Worm (Caenorhabditis elegans) whole organism, early embryonic: ENCODE results near the gene clec-187.

Experiments
- B0310.2 ChIP-seq: sonication (generic microtip); optimal IDR thresholded peaks from 2 replicates; lab custom pipeline; 2016; ENCODE audit warnings: mild to moderate bottlenecking, missing genetic modification characterization, missing compliant biosample characterization
- aly-1 ChIP-seq: sonication (generic microtip); optimal IDR thresholded peaks from 2 replicates; lab custom pipeline; 2016; ENCODE audit warnings: missing genetic modification characterization, missing compliant biosample characterization
- ama-1 ChIP-seq: fragments of 150-350 bp; optimal IDR thresholded peaks from 2 replicates; lab custom pipeline; 2014
- ceh-13 ChIP-seq: fragments of 200-800 bp; sonication (Bioruptor generic); optimal IDR thresholded peaks from 2 replicates; lab custom pipeline; 2018; ENCODE audit warnings: mild to moderate bottlenecking, missing genetic modification characterization, missing compliant biosample characterization
- flt-1 ChIP-seq: fragments of 200-800 bp; sonication (Bioruptor generic); IDR thresholded peaks from 2 replicates; pipeline ENCODE4 v1.3.6; 2022; ENCODE audit warnings: missing genetic modification characterization, missing compliant biosample characterization
- scrt-1 ChIP-seq: fragments of 200-800 bp; sonication (Bioruptor generic); IDR thresholded peaks from 2 replicates; pipeline ENCODE4 v1.3.6; 2022; ENCODE audit warnings: missing genetic modification characterization, missing compliant biosample characterization
- sea-1 ChIP-seq: fragments of 200-800 bp; sonication (Bioruptor generic); conservative IDR thresholded peaks from 2 replicates; pipeline ENCODE4 v1.3.6; 2022; ENCODE audit warnings: missing genetic modification characterization, missing compliant biosample characterization
- tra-4 ChIP-seq: sonication (generic microtip); optimal IDR thresholded peaks from 2 replicates; lab custom pipeline; 2017; ENCODE audit warnings: missing genetic modification characterization, missing compliant biosample characterization

- TF ChIP-seq aly-1 (no peak), ama-1 (lab: Kevin White, UChicago) (no peak), ceh-13 (GFP tag; lab: Kevin White, UChicago) (no peak), B0310.2 (tag; lab: Kevin White, UChicago) (no peak), tra-4 (tag; lab: Kevin White, UChicago) (no peak), sea-1 (GFP tag; lab: Robert Waterston, UW) (no peak), scrt-1 (GFP tag; lab: Robert Waterston, UW) (no peak), flt-1 (GFP tag; lab: Robert Waterston, UW) (no peak)
Observed at ce11 chrIV:12842895-12843294, 28.4 kb downstream of the clec-187 start.
